Worm (Caenorhabditis elegans) whole organism, mixed stage, embryonic: Measurements from ENCODE around the gene R01H2.2.

Experiments
- M03D4.4 ChIP-seq: sonication (generic microtip); optimal IDR thresholded peaks from 2 replicates; lab custom pipeline; 2017; ENCODE audit warnings: mild to moderate bottlenecking, missing genetic modification characterization, missing compliant biosample characterization
- bed-3 ChIP-seq: fragments of 200-800 bp; sonication (Bioruptor generic); optimal IDR thresholded peaks from 3 replicates; lab custom pipeline; 2018; ENCODE audit warnings: mild to moderate bottlenecking, missing genetic modification characterization, moderate library complexity, missing compliant biosample characterization
- blmp-1 ChIP-seq: fragments of 150-350 bp; optimal IDR thresholded peaks from 2 replicates; lab custom pipeline; 2014; ENCODE audit warnings: missing biosample characterization, missing genetic modification characterization
- ceh-39 ChIP-seq: fragments of 150-350 bp; optimal IDR thresholded peaks from 2 replicates; lab custom pipeline; 2014; ENCODE audit warnings: missing biosample characterization, missing genetic modification characterization
- ceh-43 ChIP-seq: fragments of 200-800 bp; sonication (Bioruptor generic); optimal IDR thresholded peaks from 2 replicates; lab custom pipeline; 2018; ENCODE audit warnings: mild to moderate bottlenecking, missing genetic modification characterization, moderate library complexity, missing compliant biosample characterization
- ceh-83 ChIP-seq: fragments of 200-800 bp; sonication (Bioruptor generic); optimal IDR thresholded peaks from 2 replicates; lab custom pipeline; 2018; ENCODE audit warnings: mild to moderate bottlenecking, missing genetic modification characterization, missing compliant biosample characterization
- ces-1 ChIP-seq: fragments of 150-350 bp; optimal IDR thresholded peaks from 2 replicates; lab custom pipeline; 2014; ENCODE audit warnings: missing biosample characterization, missing genetic modification reagents, missing genetic modification characterization
- cnd-1 ChIP-seq: fragments of 200-800 bp; sonication (Bioruptor generic); optimal IDR thresholded peaks from 2 replicates; lab custom pipeline; 2018; ENCODE audit warnings: mild to moderate bottlenecking, missing genetic modification characterization, missing compliant biosample characterization
- drap-1 ChIP-seq: fragments of 200-800 bp; sonication (Bioruptor generic); optimal IDR thresholded peaks from 3 replicates; lab custom pipeline; 2018; ENCODE audit warnings: mild to moderate bottlenecking, missing genetic modification characterization, missing compliant biosample characterization
- elt-1 ChIP-seq: sonication (generic microtip); optimal IDR thresholded peaks from 2 replicates; lab custom pipeline; 2017; ENCODE audit warnings: missing genetic modification characterization, mild to moderate bottlenecking, missing compliant biosample characterization, antibody characterized with exemption, moderate library complexity, borderline replicate concordance; ENCODE audit not compliant: insufficient read depth
- flh-1 ChIP-seq: fragments of 200-800 bp; sonication (Bioruptor generic); optimal IDR thresholded peaks from 2 replicates; lab custom pipeline; 2018; ENCODE audit warnings: mild to moderate bottlenecking, missing genetic modification characterization, moderate library complexity, missing compliant biosample characterization
- ham-2 ChIP-seq: fragments of 200-800 bp; sonication (Bioruptor generic); optimal IDR thresholded peaks from 2 replicates; lab custom pipeline; 2018; ENCODE audit warnings: mild to moderate bottlenecking, missing genetic modification characterization, missing compliant biosample characterization
- lin-13 ChIP-seq: fragments of 150-350 bp; optimal IDR thresholded peaks from 2 replicates; lab custom pipeline; 2014; ENCODE audit warnings: missing biosample characterization, missing genetic modification characterization
- lin-32 ChIP-seq: fragments of 200-800 bp; sonication (Bioruptor generic); optimal IDR thresholded peaks from 2 replicates; lab custom pipeline; 2018; ENCODE audit warnings: mild to moderate bottlenecking, missing genetic modification characterization, missing compliant biosample characterization
- lsy-2 ChIP-seq: fragments of 150-350 bp; optimal IDR thresholded peaks from 2 replicates; lab custom pipeline; 2014; ENCODE audit warnings: missing biosample characterization, missing genetic modification characterization
- mab-5 ChIP-seq: fragments of 150-350 bp; optimal IDR thresholded peaks from 2 replicates; lab custom pipeline; 2014; ENCODE audit warnings: missing biosample characterization, missing genetic modification characterization
- mep-1 ChIP-seq: fragments of 150-350 bp; optimal IDR thresholded peaks from 2 replicates; lab custom pipeline; 2017; ENCODE audit warnings: missing biosample characterization, missing genetic modification reagents, missing genetic modification characterization, inconsistent platforms
- mls-2 ChIP-seq: sonication (generic microtip); optimal IDR thresholded peaks from 2 replicates; lab custom pipeline; 2016; ENCODE audit warnings: mild to moderate bottlenecking, missing genetic modification characterization, moderate library complexity, missing compliant biosample characterization
- nhr-12 ChIP-seq: fragments of 150-350 bp; optimal IDR thresholded peaks from 2 replicates; lab custom pipeline; 2014; ENCODE audit warnings: missing biosample characterization, missing genetic modification characterization
- nhr-237 ChIP-seq: fragments of 150-350 bp; optimal IDR thresholded peaks from 2 replicates; lab custom pipeline; 2014; ENCODE audit warnings: missing biosample characterization, missing genetic modification characterization
- nhr-28 ChIP-seq: fragments of 150-350 bp; optimal IDR thresholded peaks from 2 replicates; lab custom pipeline; 2014; ENCODE audit warnings: missing biosample characterization, missing genetic modification characterization
- nhr-76 ChIP-seq: sonication (generic microtip); optimal IDR thresholded peaks from 2 replicates; lab custom pipeline; 2017; ENCODE audit warnings: missing biosample characterization, missing genetic modification characterization
- pha-4 ChIP-seq: fragments of 150-350 bp; optimal IDR thresholded peaks from 2 replicates; lab custom pipeline; 2018; ENCODE audit warnings: missing biosample characterization, missing genetic modification reagents, missing genetic modification characterization
- sem-2 ChIP-seq: fragments of 200-800 bp; sonication (Bioruptor generic); optimal IDR thresholded peaks from 2 replicates; lab custom pipeline; 2018; ENCODE audit warnings: mild to moderate bottlenecking, missing genetic modification characterization, missing compliant biosample characterization
- snpc-4 ChIP-seq: fragments of 150-350 bp; optimal IDR thresholded peaks from 2 replicates; lab custom pipeline; 2014; ENCODE audit warnings: missing biosample characterization, missing genetic modification characterization
- sptf-1 ChIP-seq: sonication (generic microtip); optimal IDR thresholded peaks from 2 replicates; lab custom pipeline; 2017; ENCODE audit warnings: mild to moderate bottlenecking, missing genetic modification characterization, moderate library complexity, missing compliant biosample characterization
- tbx-8 ChIP-seq: fragments of 200-800 bp; sonication (Bioruptor generic); optimal IDR thresholded peaks from 2 replicates; lab custom pipeline; 2018; ENCODE audit warnings: mild to moderate bottlenecking, missing genetic modification characterization, moderate library complexity, missing compliant biosample characterization
- unc-120 ChIP-seq: sonication (generic microtip); optimal IDR thresholded peaks from 2 replicates; lab custom pipeline; 2017; ENCODE audit warnings: missing genetic modification characterization, missing compliant biosample characterization; ENCODE audit not compliant: poor library complexity, severe bottlenecking
- unc-39 ChIP-seq: fragments of 150-350 bp; optimal IDR thresholded peaks from 2 replicates; lab custom pipeline; 2014; ENCODE audit warnings: missing biosample characterization, missing genetic modification characterization
- unc-62 ChIP-seq: fragments of 150-350 bp; optimal IDR thresholded peaks from 2 replicates; lab custom pipeline; 2014; ENCODE audit warnings: missing biosample characterization, missing genetic modification reagents, missing genetic modification characterization
- zip-8 ChIP-seq: fragments of 150-350 bp; optimal IDR thresholded peaks from 2 replicates; lab custom pipeline; 2014; ENCODE audit warnings: missing biosample characterization, missing genetic modification characterization
- ztf-11 ChIP-seq: fragments of 150-350 bp; optimal IDR thresholded peaks from 2 replicates; lab custom pipeline; 2014; ENCODE audit warnings: missing biosample characterization, missing genetic modification characterization

The R01H2.2 gene

DNA sequence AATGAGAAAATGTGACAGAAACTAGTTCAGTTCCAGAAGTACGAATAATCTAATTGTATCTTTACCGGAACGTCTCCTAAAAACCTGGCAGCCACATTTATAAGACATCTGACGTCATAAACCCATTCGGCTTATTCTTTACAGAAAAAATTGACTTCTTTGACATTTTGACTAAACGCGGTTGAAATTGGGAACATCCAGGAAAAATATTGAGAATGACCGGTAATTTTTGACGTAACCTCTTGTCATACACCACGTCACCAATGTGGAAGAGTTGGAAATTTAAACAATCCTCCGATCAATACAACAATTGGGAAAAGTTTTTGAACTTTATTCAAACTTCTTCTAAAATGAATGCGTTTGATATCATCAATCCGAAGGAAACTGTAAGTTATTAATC lies 34.7 kb downstream of the R01H2.2 start, which contains the start of gene ZK418.2:
TSS of gene ZK418.2 (plus strand) at position 301 of the 400 bp plus-strand sequence.
- TF ChIP-seq nhr-28 (tag; lab: Kevin White, UChicago) (no peak), pha-4 (tag; lab: Kevin White, UChicago) (no peak), lin-32 (GFP tag; lab: Kevin White, UChicago) (no peak), mep-1 (tag; lab: Kevin White, UChicago) (no peak), ham-2 (no peak), sptf-1 (tag; lab: Kevin White, UChicago) (no peak), ceh-83 (GFP tag; lab: Kevin White, UChicago) (no peak), zip-8 (no peak), nhr-12 (tag; lab: Kevin White, UChicago) (no peak), tbx-8 (GFP tag; lab: Kevin White, UChicago) (no peak), nhr-237 (tag; lab: Kevin White, UChicago) (no peak), ceh-39 (no peak), drap-1 (no peak), lsy-2 (no peak)

DNA sequence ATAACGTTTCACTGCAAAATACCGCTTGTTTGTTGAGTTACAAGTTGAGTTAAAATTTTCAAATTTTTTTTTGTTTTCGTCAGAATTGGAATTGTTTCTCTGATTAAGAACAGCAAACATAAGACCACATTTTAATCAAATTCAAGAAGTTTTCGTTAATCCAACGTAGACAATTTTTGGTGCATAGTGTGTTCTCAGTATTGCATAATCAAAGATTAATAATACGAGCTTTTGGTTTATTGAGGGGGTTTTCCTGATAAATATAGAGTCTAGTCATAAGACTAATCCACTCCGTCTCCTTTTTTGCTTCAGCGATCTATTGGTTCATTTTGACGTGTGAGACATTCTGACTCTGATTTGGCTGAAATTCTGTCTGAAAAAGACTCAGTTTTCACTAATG lies 38.8 kb downstream of the R01H2.2 start, which contains the start of gene nhr-9:
TSS of gene nhr-9 (plus strand) at position 307 of the 400 bp plus-strand sequence.
- TF ChIP-seq mab-5: no peak
- TF ChIP-seq blmp-1 (tag; lab: Kevin White, UChicago): no peak
- no peak for TF ChIP-seq ceh-43
- TF ChIP-seq M03D4.4 (tag; lab: Kevin White, UChicago): no peak
- no peak for TF ChIP-seq unc-120 (tag; lab: Kevin White, UChicago)

DNA sequence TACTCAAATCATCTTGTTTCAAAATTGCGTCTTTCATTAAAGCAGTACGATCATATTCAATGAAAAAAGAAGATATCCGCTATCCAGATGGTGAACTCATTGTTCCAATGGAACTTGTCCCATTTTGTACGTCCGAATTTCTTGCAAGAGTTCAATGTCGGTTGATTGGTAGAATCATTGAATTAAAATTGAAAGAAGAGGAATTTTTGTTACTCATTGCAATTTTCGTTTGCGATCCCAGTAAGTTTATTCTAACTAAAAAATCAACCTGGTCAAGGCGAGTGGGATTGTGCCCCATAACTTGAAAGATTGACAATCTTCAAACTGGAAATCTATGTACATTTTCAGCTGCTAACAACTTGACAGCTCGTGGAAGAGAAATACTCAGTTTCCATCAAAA lies 40.1 kb downstream of the R01H2.2 start:
- no peak for TF ChIP-seq ces-1 (GFP tag; lab: Kevin White, UChicago)
- no peak for TF ChIP-seq flh-1 (GFP tag; lab: Kevin White, UChicago)
- TF ChIP-seq lsy-2: no peak
- no peak for TF ChIP-seq sem-2
- TF ChIP-seq nhr-237 (tag; lab: Kevin White, UChicago): no peak
- TF ChIP-seq mep-1 (tag; lab: Kevin White, UChicago): no peak
- no peak for TF ChIP-seq nhr-28 (tag; lab: Kevin White, UChicago)
- TF ChIP-seq zip-8: no peak
- no peak for TF ChIP-seq lin-13
- TF ChIP-seq sptf-1 (tag; lab: Kevin White, UChicago): no peak
- no peak for TF ChIP-seq drap-1
- no peak for TF ChIP-seq ceh-39
- TF ChIP-seq ztf-11: no peak
- TF ChIP-seq pha-4 (tag; lab: Kevin White, UChicago): no peak
- TF ChIP-seq unc-62 (GFP tag; lab: Kevin White, UChicago): no peak
- TF ChIP-seq tbx-8 (GFP tag; lab: Kevin White, UChicago): no peak
- no peak for TF ChIP-seq snpc-4 (tag; lab: Kevin White, UChicago)
- no peak for TF ChIP-seq nhr-76 (tag; lab: Kevin White, UChicago)
- no peak for TF ChIP-seq blmp-1 (tag; lab: Kevin White, UChicago)

DNA sequence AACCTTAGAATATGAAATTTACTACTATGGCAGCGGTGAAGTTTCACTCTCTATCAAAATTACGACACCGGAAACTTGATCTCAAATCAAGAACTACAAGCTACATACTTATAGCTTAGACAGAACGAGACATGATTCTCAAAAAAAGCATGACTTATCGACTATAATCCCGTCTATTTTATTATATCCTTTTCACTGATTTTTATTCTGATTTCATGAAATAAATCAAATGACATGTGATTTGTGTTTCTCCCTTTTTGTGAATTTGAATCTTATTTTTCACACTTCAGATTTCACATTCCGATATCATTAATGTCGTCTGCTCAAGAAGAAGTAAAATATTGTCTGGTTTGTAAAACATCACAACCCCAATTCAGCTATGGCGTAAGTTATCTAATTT lies 43.7 kb downstream of the R01H2.2 start, which contains the start of gene ZK418.11:
TSS of gene ZK418.11 (plus strand) at position 289 of the 400 bp plus-strand sequence.
- no peak for TF ChIP-seq nhr-12 (tag; lab: Kevin White, UChicago)
- TF ChIP-seq mls-2 (tag; lab: Kevin White, UChicago): no peak
- no peak for TF ChIP-seq flh-1 (GFP tag; lab: Kevin White, UChicago)
- no peak for TF ChIP-seq ztf-11
- TF ChIP-seq tbx-8 (GFP tag; lab: Kevin White, UChicago): no peak
- TF ChIP-seq nhr-237 (tag; lab: Kevin White, UChicago): no peak
- no peak for TF ChIP-seq unc-120 (tag; lab: Kevin White, UChicago)
- TF ChIP-seq lin-13: no peak

DNA sequence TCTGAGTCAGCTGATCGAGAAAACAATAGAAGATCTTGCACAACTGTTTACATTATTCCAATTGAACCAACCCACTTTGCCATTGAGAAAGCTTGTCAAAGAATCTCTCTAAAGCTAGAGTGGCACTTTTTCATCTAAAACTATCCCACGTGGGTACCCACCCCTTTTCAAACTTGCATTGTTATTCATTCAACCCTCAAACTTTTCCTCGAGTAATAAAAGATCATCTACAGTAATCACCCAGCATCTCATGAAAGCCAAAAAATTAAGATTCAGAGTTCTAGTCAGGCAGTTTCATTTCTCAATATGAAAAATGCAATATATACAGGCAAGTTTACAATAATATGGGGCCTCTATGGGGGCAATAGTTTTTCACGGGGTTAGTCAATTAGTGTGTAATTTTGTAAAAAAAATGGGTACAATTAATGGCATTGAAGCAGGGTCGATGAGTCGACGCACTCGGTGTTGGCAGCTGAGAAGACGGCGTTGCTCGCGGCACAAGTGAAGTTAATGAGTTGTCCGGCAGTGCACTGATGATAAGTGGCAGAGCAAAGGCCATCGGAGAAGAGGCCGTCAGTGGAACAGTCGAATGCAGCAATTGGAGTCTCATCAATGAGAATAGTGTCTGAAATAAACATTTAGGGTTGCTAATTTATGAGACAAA lies 45.6 kb downstream of the R01H2.2 start:
- TF ChIP-seq mep-1 (tag; lab: Kevin White, UChicago): no peak
- TF ChIP-seq ces-1 (GFP tag; lab: Kevin White, UChicago): no peak
- TF ChIP-seq drap-1: no peak
- no peak for TF ChIP-seq tbx-8 (GFP tag; lab: Kevin White, UChicago)
- no peak for TF ChIP-seq nhr-28 (tag; lab: Kevin White, UChicago)
- TF ChIP-seq ceh-39: no peak
- no peak for TF ChIP-seq lsy-2
- TF ChIP-seq snpc-4 (tag; lab: Kevin White, UChicago): no peak
- TF ChIP-seq elt-1 (tag; lab: Kevin White, UChicago): no peak
- TF ChIP-seq zip-8: no peak
- TF ChIP-seq unc-120 (tag; lab: Kevin White, UChicago): no peak
- no peak for TF ChIP-seq bed-3
- TF ChIP-seq cnd-1 (tag; lab: Kevin White, UChicago): no peak
- TF ChIP-seq unc-39 (tag; lab: Kevin White, UChicago): no peak
- no peak for TF ChIP-seq ham-2
- TF ChIP-seq, all 35 proteins: peak for 0
